Worm (Caenorhabditis elegans): Measurements from ENCODE around the gene E02H4.7.
A peak's percentile ranks its signal among the peaks of the same experiment; 100 is the strongest.

E02H4.7 gene

DNA sequence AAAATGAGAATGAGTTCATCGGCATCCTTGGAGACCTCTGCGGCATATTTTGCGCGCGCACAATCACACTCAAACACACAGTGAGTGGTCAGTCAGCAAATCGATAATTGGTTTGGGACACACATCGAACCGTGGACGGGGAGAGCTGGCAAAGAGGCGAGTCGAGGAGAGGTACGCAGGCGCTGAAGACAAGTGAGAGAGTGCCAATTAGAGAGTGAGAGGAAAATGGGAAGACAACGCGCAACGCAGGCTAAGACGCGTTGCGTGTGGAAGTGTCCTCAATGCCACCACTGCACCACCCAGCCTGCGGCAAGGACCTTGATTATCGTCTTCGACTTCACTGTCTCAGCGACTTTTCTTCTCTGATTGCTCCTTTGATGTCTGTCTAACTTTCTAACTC, 41.1 kb downstream of the E02H4.7 start:
- no peak for TF ChIP-seq F13C5.2 (tag; optimal IDR thresholded peaks at IDR 0.05)
- TF ChIP-seq B0310.2 (tag; optimal IDR thresholded peaks at IDR 0.05): no peak
- peak; percentile 75 for TF ChIP-seq hmg-4 (GFP tag; optimal IDR thresholded peaks at IDR 0.05)
- TF ChIP-seq pes-1 (GFP tag; IDR thresholded peaks at IDR 0.05): no peak
- no peak for TF ChIP-seq ceh-36 (tag; optimal IDR thresholded peaks at IDR 0.05)

DNA sequence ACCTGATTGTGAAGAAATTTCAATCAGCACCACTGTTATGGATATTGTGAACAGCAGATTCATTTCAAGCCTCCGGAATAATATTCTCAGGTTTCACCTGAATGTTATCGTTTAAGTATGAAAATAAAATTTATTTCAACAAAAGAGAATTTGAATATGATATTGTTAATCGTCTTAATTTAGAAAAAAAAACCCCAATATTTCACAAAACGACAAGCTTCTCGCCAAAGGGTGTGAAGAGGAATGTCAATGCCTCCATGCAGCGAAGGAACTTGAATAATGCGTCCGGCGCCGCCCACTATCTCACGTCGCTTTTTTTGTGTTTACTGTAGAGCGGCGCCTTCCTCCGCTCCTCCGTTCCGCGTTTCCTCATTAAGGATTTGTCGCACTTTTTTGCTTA, 47.0 kb downstream of the E02H4.7 start, which contains the start of gene C11H1.5:
TSS of gene C11H1.5 (minus strand) at position 101 of the 400 bp plus-strand sequence.
- TF ChIP-seq aly-1 (tag; optimal IDR thresholded peaks at IDR 0.05) (no peak), tbx-11 (GFP tag; IDR thresholded peaks at IDR 0.05) (no peak), F13C5.2 (tag; optimal IDR thresholded peaks at IDR 0.05) (no peak), sea-1 (GFP tag; conservative IDR thresholded peaks at IDR 0.05) (no peak), B0310.2 (tag; optimal IDR thresholded peaks at IDR 0.05) (no peak), tbx-37 (GFP tag; conservative IDR thresholded peaks at IDR 0.05) (no peak), ets-7 (tag; optimal IDR thresholded peaks at IDR 0.05) (no peak), hmbx-1 (tag; optimal IDR thresholded peaks at IDR 0.05) (no peak), ceh-13 (GFP tag; optimal IDR thresholded peaks at IDR 0.05) (no peak), flt-1 (GFP tag; IDR thresholded peaks at IDR 0.05) (no peak), ama-1 (optimal IDR thresholded peaks at IDR 0.05) (no peak), hmg-4 (GFP tag; optimal IDR thresholded peaks at IDR 0.05) (no peak), ceh-36 (tag; optimal IDR thresholded peaks at IDR 0.05) (no peak), pes-1 (GFP tag; IDR thresholded peaks at IDR 0.05) (no peak), hnd-1 (tag; optimal IDR thresholded peaks at IDR 0.05) (no peak), scrt-1 (GFP tag; IDR thresholded peaks at IDR 0.05) (no peak)
